Worm (Caenorhabditis elegans) whole organism, late embryonic: ENCODE data around the gene R07B7.8.

Experiments used
- F13H6.1 ChIP-seq: sonication (generic microtip); optimal IDR thresholded peaks from 2 replicates; lab custom pipeline; 2016; ENCODE audit warnings: missing genetic modification characterization, missing compliant biosample characterization
- K02D7.2 ChIP-seq: sonication (generic microtip); optimal IDR thresholded peaks from 2 replicates; lab custom pipeline; 2017; ENCODE audit warnings: mild to moderate bottlenecking, missing genetic modification characterization, missing compliant biosample characterization
- ahr-1 ChIP-seq: sonication (generic microtip); optimal IDR thresholded peaks from 2 replicates; lab custom pipeline; 2016; ENCODE audit warnings: missing genetic modification characterization, missing compliant biosample characterization
- ama-1 ChIP-seq: fragments of 150-350 bp; optimal IDR thresholded peaks from 2 replicates; lab custom pipeline; 2014
- ceh-18 ChIP-seq: sonication (generic microtip); optimal IDR thresholded peaks from 2 replicates; lab custom pipeline; 2016; ENCODE audit warnings: missing genetic modification characterization, missing compliant biosample characterization
- ceh-2 ChIP-seq: sonication (generic microtip); optimal IDR thresholded peaks from 2 replicates; lab custom pipeline; 2016; ENCODE audit warnings: missing genotype, missing genetic modification characterization, missing compliant biosample characterization
- dmd-4 ChIP-seq: sonication (generic microtip); optimal IDR thresholded peaks from 2 replicates; lab custom pipeline; 2016; ENCODE audit warnings: borderline replicate concordance, missing genetic modification characterization, missing compliant biosample characterization
- dve-1 ChIP-seq: sonication (generic microtip); optimal IDR thresholded peaks from 2 replicates; lab custom pipeline; 2017; ENCODE audit warnings: antibody characterized with exemption, mild to moderate bottlenecking, missing genetic modification characterization, missing compliant biosample characterization
- hlh-13 ChIP-seq: fragments of 200-800 bp; sonication (Bioruptor generic); optimal IDR thresholded peaks from 2 replicates; lab custom pipeline; 2018; ENCODE audit warnings: mild to moderate bottlenecking, missing genetic modification characterization, missing compliant biosample characterization
- lim-6 ChIP-seq: sonication (generic microtip); optimal IDR thresholded peaks from 2 replicates; lab custom pipeline; 2016; ENCODE audit warnings: missing genetic modification characterization, missing compliant biosample characterization
- pat-9 ChIP-seq: fragments of 200-800 bp; sonication (Bioruptor generic); optimal IDR thresholded peaks from 2 replicates; lab custom pipeline; 2018; ENCODE audit warnings: mild to moderate bottlenecking, missing genetic modification characterization, moderate library complexity, missing compliant biosample characterization
- sdc-2 ChIP-seq: sonication (generic microtip); optimal IDR thresholded peaks from 2 replicates; lab custom pipeline; 2016; ENCODE audit warnings: missing genotype, missing genetic modification characterization, missing compliant biosample characterization
- unc-42 ChIP-seq: sonication (generic microtip); optimal IDR thresholded peaks from 2 replicates; lab custom pipeline; 2016; ENCODE audit warnings: missing genotype, missing genetic modification characterization, missing compliant biosample characterization

DNA sequence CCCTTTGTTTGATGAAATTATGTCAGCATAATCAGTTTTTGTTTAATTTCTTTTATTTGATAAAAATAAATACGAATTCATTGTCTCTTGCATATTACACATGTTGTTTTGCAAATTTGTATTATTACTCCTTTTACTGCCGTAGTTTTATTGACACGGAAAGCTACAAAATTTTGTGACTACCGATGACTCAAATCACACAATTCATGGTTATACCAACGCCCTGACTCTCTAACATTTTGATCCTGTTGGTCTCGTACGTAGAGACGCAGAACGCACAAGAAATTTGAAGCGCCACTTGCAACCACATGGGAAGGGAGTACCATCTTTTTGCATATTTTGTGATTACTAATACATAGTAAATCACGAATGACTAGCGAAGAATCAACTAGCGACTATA, 11.7 kb upstream of the R07B7.8 start, which contains the start of gene nhr-207:
- TF ChIP-seq F13H6.1 (tag; lab: Kevin White, UChicago): no peak
- no peak for TF ChIP-seq ceh-18 (tag; lab: Kevin White, UChicago)
- no peak for TF ChIP-seq ceh-2
- no peak for TF ChIP-seq sdc-2 (tag; lab: Kevin White, UChicago)
- TF ChIP-seq dve-1 (tag; lab: Kevin White, UChicago): no peak
- TF ChIP-seq lim-6 (tag; lab: Kevin White, UChicago): no peak
- TF ChIP-seq hlh-13 (GFP tag; lab: Kevin White, UChicago): no peak
- no peak for TF ChIP-seq ahr-1 (tag; lab: Kevin White, UChicago)
- TF ChIP-seq K02D7.2 (tag; lab: Kevin White, UChicago): no peak
- no peak for TF ChIP-seq pat-9
- no peak for TF ChIP-seq dmd-4 (tag; lab: Kevin White, UChicago)
- no peak for TF ChIP-seq ama-1 (lab: Kevin White, UChicago)
- no peak for TF ChIP-seq unc-42 (tag; lab: Kevin White, UChicago)
